Worm (Caenorhabditis elegans): ENCODE results near the gene C11H1.5.

ce11 chrX:14327398-14327797 lies 24.4 kb upstream of the C11H1.5 start, which contains the start of gene C11H1.7:
- no peak for TF ChIP-seq dao-5 (tag; optimal IDR thresholded peaks at IDR 0.05)
- no peak for TF ChIP-seq W03F9.2 (tag; optimal IDR thresholded peaks at IDR 0.05)
- no peak for TF ChIP-seq him-1 (tag; optimal IDR thresholded peaks at IDR 0.05)

Data from whole organism, L4/young adult.